Worm (Caenorhabditis elegans): Measurements from ENCODE around the gene fbxa-54.

Gene fbxa-54

ce11 chrIII:916897-917296 lies 39.2 kb upstream of the fbxa-54 start, which contains the start of gene idpp-13:
Gene idpp-13 (minus strand): TSS chrIII:916997.
- TF ChIP-seq lim-6 (tag; optimal IDR thresholded peaks at IDR 0.05): no peak
- no peak for TF ChIP-seq tbx-7 (tag; optimal IDR thresholded peaks at IDR 0.05)
- TF ChIP-seq nfya-1 (tag; optimal IDR thresholded peaks at IDR 0.05): no peak
- TF ChIP-seq ama-1 (optimal IDR thresholded peaks at IDR 0.05): no peak
- TF ChIP-seq ets-4 (tag; optimal IDR thresholded peaks at IDR 0.05): no peak
- no peak for TF ChIP-seq T23F11.4 (GFP tag; optimal IDR thresholded peaks at IDR 0.05)
- TF ChIP-seq hlh-13 (GFP tag; optimal IDR thresholded peaks at IDR 0.05): no peak
- TF ChIP-seq zip-5 (tag; optimal IDR thresholded peaks at IDR 0.05): no peak
- no peak for TF ChIP-seq ceh-9 (tag; optimal IDR thresholded peaks at IDR 0.05)
- no peak for TF ChIP-seq ceh-30 (tag; optimal IDR thresholded peaks at IDR 0.05)
- no peak for TF ChIP-seq hlh-8 (tag; optimal IDR thresholded peaks at IDR 0.05)
- no peak for TF ChIP-seq dmd-4 (tag; optimal IDR thresholded peaks at IDR 0.05; ENCODE audit: borderline replicate concordance)
- no peak for TF ChIP-seq dve-1 (tag; optimal IDR thresholded peaks at IDR 0.05)
- TF ChIP-seq nhr-11 (tag; optimal IDR thresholded peaks at IDR 0.05): no peak
- TF ChIP-seq elt-2 (tag; optimal IDR thresholded peaks at IDR 0.05): no peak

- TF ChIP-seq unc-3 (GFP tag; conservative IDR thresholded peaks at IDR 0.05) (no peak), unc-3 (tag; optimal IDR thresholded peaks at IDR 0.05) (no peak), pqm-1 (tag; optimal IDR thresholded peaks at IDR 0.05) (no peak), sox-2 (GFP tag; IDR thresholded peaks at IDR 0.05) (no peak), K02D7.2 (tag; optimal IDR thresholded peaks at IDR 0.05) (no peak), C08G9.2 (tag; optimal IDR thresholded peaks at IDR 0.05) (no peak), Y22D7AL.16 (tag; optimal IDR thresholded peaks at IDR 0.05) (no peak), pha-4 (tag; optimal IDR thresholded peaks at IDR 0.05) (no peak), hlh-13 (GFP tag; optimal IDR thresholded peaks at IDR 0.05) (no peak), ceh-30 (tag; optimal IDR thresholded peaks at IDR 0.05) (no peak), tbx-7 (tag; optimal IDR thresholded peaks at IDR 0.05) (no peak), syd-9 (tag; optimal IDR thresholded peaks at IDR 0.05) (no peak)
Observed at ce11 chrIII:919322-919721, 36.8 kb upstream of the fbxa-54 start, which contains the start of gene F23H11.7. Gene F23H11.7 (minus strand): TSS chrIII:919422.

- no peak for TF ChIP-seq nhr-11 (tag; optimal IDR thresholded peaks at IDR 0.05)
- no peak for TF ChIP-seq K02D7.2 (tag; optimal IDR thresholded peaks at IDR 0.05)
- no peak for TF ChIP-seq ceh-9 (tag; optimal IDR thresholded peaks at IDR 0.05)
- TF ChIP-seq npax-4 (tag; optimal IDR thresholded peaks at IDR 0.05): no peak
- no peak for TF ChIP-seq unc-86 (tag; optimal IDR thresholded peaks at IDR 0.05)
- no peak for TF ChIP-seq elt-4 (tag; optimal IDR thresholded peaks at IDR 0.05)
- no peak for TF ChIP-seq fkh-10 (GFP tag; optimal IDR thresholded peaks at IDR 0.05)
- TF ChIP-seq pat-9 (tag; optimal IDR thresholded peaks at IDR 0.05): no peak
- TF ChIP-seq ztf-16 (tag; optimal IDR thresholded peaks at IDR 0.05): no peak
- TF ChIP-seq dmd-4 (tag; optimal IDR thresholded peaks at IDR 0.05; ENCODE audit: borderline replicate concordance): no peak
- no peak for TF ChIP-seq dve-1 (tag; optimal IDR thresholded peaks at IDR 0.05)
- TF ChIP-seq rnt-1 (tag; optimal IDR thresholded peaks at IDR 0.05): no peak
- TF ChIP-seq ceh-24 (tag; optimal IDR thresholded peaks at IDR 0.05): no peak
- no peak for TF ChIP-seq hlh-6 (tag; optimal IDR thresholded peaks at IDR 0.05)
- TF ChIP-seq hlh-15 (tag; optimal IDR thresholded peaks at IDR 0.05): no peak
Observed at ce11 chrIII:926216-926615, 29.9 kb upstream of the fbxa-54 start, which contains the start of gene pef-1. Gene pef-1 (minus strand): TSS chrIII:926316.

- TF ChIP-seq unc-86 (tag; optimal IDR thresholded peaks at IDR 0.05): peak; percentile 35
- peak; percentile 90 for TF ChIP-seq fkh-6 (tag; optimal IDR thresholded peaks at IDR 0.05)
- peak; percentile 12 for TF ChIP-seq ceh-24 (tag; optimal IDR thresholded peaks at IDR 0.05)
- TF ChIP-seq fax-1 (tag; optimal IDR thresholded peaks at IDR 0.05): peak; percentile 79
- TF ChIP-seq elt-4 (tag; optimal IDR thresholded peaks at IDR 0.05): peak; percentile 97
- peak; percentile 83 for TF ChIP-seq ets-4 (tag; optimal IDR thresholded peaks at IDR 0.05)
- TF ChIP-seq ceh-48 (tag; optimal IDR thresholded peaks at IDR 0.05): peak; percentile 74
- TF ChIP-seq ref-2 (tag; optimal IDR thresholded peaks at IDR 0.05): peak; percentile 53
- peak; percentile 76 for TF ChIP-seq mec-3 (tag; optimal IDR thresholded peaks at IDR 0.05; ENCODE audit: borderline replicate concordance)
- peak; percentile 79 for TF ChIP-seq npax-4 (tag; optimal IDR thresholded peaks at IDR 0.05)
- peak; percentile 62 for TF ChIP-seq tbx-7 (tag; optimal IDR thresholded peaks at IDR 0.05)
- TF ChIP-seq ceh-2 (tag; optimal IDR thresholded peaks at IDR 0.05): peak; percentile 45
- TF ChIP-seq sdc-2 (tag; optimal IDR thresholded peaks at IDR 0.05): peak; percentile 72
- peak; percentile 88 for TF ChIP-seq hlh-6 (tag; optimal IDR thresholded peaks at IDR 0.05)
- TF ChIP-seq C08G9.2 (tag; optimal IDR thresholded peaks at IDR 0.05): peak; percentile 76
- TF ChIP-seq syd-9 (tag; optimal IDR thresholded peaks at IDR 0.05): peak; percentile 63
- TF ChIP-seq tbx-2 (tag; optimal IDR thresholded peaks at IDR 0.05): peak; percentile 97
- peak; percentile 83 for TF ChIP-seq ceh-14 (tag; optimal IDR thresholded peaks at IDR 0.05)
- TF ChIP-seq ceh-6 (GFP tag; optimal IDR thresholded peaks at IDR 0.05): peak; percentile 32
- TF ChIP-seq ceh-31 (tag; optimal IDR thresholded peaks at IDR 0.05): peak; percentile 81
- TF ChIP-seq lim-6 (tag; optimal IDR thresholded peaks at IDR 0.05): peak; percentile 91
- peak; percentile 67 for TF ChIP-seq unc-42 (tag; optimal IDR thresholded peaks at IDR 0.05)
- TF ChIP-seq eyg-1 (tag; optimal IDR thresholded peaks at IDR 0.05): peak; percentile 57
Observed at ce11 chrIII:931405-931804, 24.7 kb upstream of the fbxa-54 start.
